Fruit fly (Drosophila melanogaster) whole organism, adult: ENCODE measurements around the gene CG34454.

Experiments used
- CG11617 ChIP-seq: fragments of 200-800 bp; sonication (Bioruptor generic); optimal IDR thresholded peaks from 2 replicates; lab custom pipeline; 2017; ENCODE audit warnings: mild to moderate bottlenecking, missing biosample characterization, missing genetic modification reagents, missing genetic modification characterization
- CG12768 ChIP-seq: fragments of 200-800 bp; sonication (Bioruptor generic); optimal IDR thresholded peaks from 2 replicates; lab custom pipeline; 2017; ENCODE audit warnings: missing biosample characterization, missing genetic modification characterization, mild to moderate bottlenecking, moderate library complexity, missing genetic modification reagents
- CG14711 ChIP-seq: fragments of 200-800 bp; sonication (Bioruptor generic); optimal IDR thresholded peaks from 2 replicates; lab custom pipeline; 2018; ENCODE audit warnings: missing biosample characterization, mild to moderate bottlenecking, missing genetic modification characterization, moderate library complexity
- CG1620 ChIP-seq: fragments of 200-800 bp; sonication (Bioruptor generic); optimal IDR thresholded peaks from 2 replicates; lab custom pipeline; 2016; ENCODE audit warnings: missing biosample characterization, missing genetic modification characterization
- CG33017 ChIP-seq: fragments of 200-800 bp; sonication (Bioruptor generic); optimal IDR thresholded peaks from 2 replicates; lab custom pipeline; 2018; ENCODE audit warnings: missing biosample characterization, mild to moderate bottlenecking, missing genetic modification characterization, moderate library complexity
- CG5204 ChIP-seq: fragments of 200-800 bp; sonication (Bioruptor generic); optimal IDR thresholded peaks from 2 replicates; lab custom pipeline; 2016; ENCODE audit warnings: missing biosample characterization, missing genetic modification characterization
- CG7045 ChIP-seq: fragments of 200-800 bp; sonication (Bioruptor generic); optimal IDR thresholded peaks from 2 replicates; lab custom pipeline; 2017; ENCODE audit warnings: missing biosample characterization, mild to moderate bottlenecking, missing genetic modification characterization
- CG7101 ChIP-seq: fragments of 200-800 bp; sonication (Bioruptor generic); optimal IDR thresholded peaks from 2 replicates; lab custom pipeline; 2018; ENCODE audit warnings: missing biosample characterization, mild to moderate bottlenecking, missing genetic modification characterization, moderate library complexity
- Clk ChIP-seq: fragments of 200-800 bp; sonication (Bioruptor generic); optimal IDR thresholded peaks from 2 replicates; lab custom pipeline; 2017; ENCODE audit warnings: missing biosample characterization, missing genetic modification characterization
- Crg-1 ChIP-seq: fragments of 200-800 bp; sonication (Bioruptor generic); optimal IDR thresholded peaks from 2 replicates; lab custom pipeline; 2016; ENCODE audit warnings: missing biosample characterization, missing genetic modification characterization
- Hr96 ChIP-seq: fragments of 200-800 bp; sonication (Bioruptor generic); optimal IDR thresholded peaks from 2 replicates; lab custom pipeline; 2016; ENCODE audit warnings: missing biosample characterization, missing genetic modification characterization
- Mnt ChIP-seq: fragments of 200-800 bp; sonication (Bioruptor generic); optimal IDR thresholded peaks from 2 replicates; lab custom pipeline; 2016; ENCODE audit warnings: missing biosample characterization, mild to moderate bottlenecking, missing genetic modification characterization
- bab1 ChIP-seq: fragments of 200-800 bp; sonication (Bioruptor generic); optimal IDR thresholded peaks from 3 replicates; lab custom pipeline; 2019; ENCODE audit warnings: missing biosample characterization, mild to moderate bottlenecking, missing genetic modification characterization, moderate library complexity
- cic ChIP-seq: fragments of 200-800 bp; sonication (Bioruptor generic); optimal IDR thresholded peaks from 2 replicates; lab custom pipeline; 2017; ENCODE audit warnings: missing biosample characterization, mild to moderate bottlenecking, missing genetic modification characterization, moderate library complexity
- cnc ChIP-seq, 2 experiments: fragments of >200 bp; optimal IDR thresholded peaks; 2 replicates each; lab custom pipeline; 2017
- kay ChIP-seq: fragments of 200-800 bp; sonication (Bioruptor generic); peaks from one replicate; lab custom pipeline; 2016; ENCODE audit warnings: missing biosample characterization, missing genetic modification characterization, borderline replicate concordance
- ovo ChIP-seq: fragments of 200-800 bp; sonication (Bioruptor generic); optimal IDR thresholded peaks from 2 replicates; lab custom pipeline; 2016; ENCODE audit warnings: missing biosample characterization, missing genetic modification characterization
- pad ChIP-seq: fragments of 200-800 bp; sonication (Bioruptor generic); optimal IDR thresholded peaks from 3 replicates; lab custom pipeline; 2017; ENCODE audit warnings: missing biosample characterization, missing genetic modification characterization, mild to moderate bottlenecking, moderate library complexity, missing genetic modification reagents
- tj ChIP-seq: fragments of 200-800 bp; sonication (Bioruptor generic); optimal IDR thresholded peaks from 3 replicates; lab custom pipeline; 2017; ENCODE audit warnings: missing biosample characterization, mild to moderate bottlenecking, missing genetic modification characterization, moderate library complexity
- toe ChIP-seq: fragments of 200-800 bp; sonication (Bioruptor generic); optimal IDR thresholded peaks from 2 replicates; lab custom pipeline; 2016; ENCODE audit warnings: missing biosample characterization, missing genetic modification characterization

Gene CG34454

dm6 chr3L:232267-232666, at the start of gene CG34454:
TSS of gene CG34454 (minus strand) at chr3L:232350.
- TF ChIP-seq CG7101, result no peak
- TF ChIP-seq CG33017 (tag; lab: Kevin White, UChicago), result no peak
- TF ChIP-seq CG11617, result no peak

- TF ChIP-seq bab1 (GFP tag; lab: Kevin White, UChicago), result no peak
- no peak for TF ChIP-seq CG1620
- no peak for TF ChIP-seq CG33017 (tag; lab: Kevin White, UChicago)
- TF ChIP-seq tj (GFP tag; lab: Kevin White, UChicago), result no peak
- no peak for TF ChIP-seq cic (GFP tag; lab: Kevin White, UChicago)
- no peak for TF ChIP-seq CG12768 (GFP tag; lab: Kevin White, UChicago)
- peak; percentile 25 for TF ChIP-seq Mnt (GFP tag; lab: Kevin White, UChicago)
These were observed 44.8 kb upstream of the CG34454 start, which contains the start of gene RhoGEF3 for dm6 chr3L:276736-277487. TSS of gene RhoGEF3 (plus strand) at chr3L:277437.

- TF ChIP-seq CG33017 (tag; lab: Kevin White, UChicago) (no peak), CG14711 (tag; lab: Kevin White, UChicago) (no peak), CG7101 (no peak), CG1620 (no peak), pad (GFP tag; lab: Kevin White, UChicago) (no peak), cnc (optimal IDR thresholded peaks at IDR 0.05; lab: Kevin White, UChicago) (no peak), cic (GFP tag; lab: Kevin White, UChicago) (no peak), CG7045 (GFP tag; lab: Kevin White, UChicago) (no peak), kay (GFP tag; lab: Kevin White, UChicago) (no peak), bab1 (GFP tag; lab: Kevin White, UChicago) (no peak), Hr96 (GFP tag; lab: Kevin White, UChicago) (no peak), Clk (GFP tag; lab: Kevin White, UChicago) (no peak), CG5204 (GFP tag; lab: Kevin White, UChicago) (no peak)
These were observed 42.7 kb upstream of the CG34454 start, which contains the start of gene ttm2 for dm6 chr3L:274855-275254. TSS of gene ttm2 (plus strand) at chr3L:275155.

- no peak for TF ChIP-seq CG1620
- no peak for TF ChIP-seq Hr96 (GFP tag; lab: Kevin White, UChicago)
- TF ChIP-seq CG14711 (tag; lab: Kevin White, UChicago), result no peak
- TF ChIP-seq Crg-1 (GFP tag; lab: Kevin White, UChicago), result no peak
- TF ChIP-seq Clk (GFP tag; lab: Kevin White, UChicago), result no peak
- TF ChIP-seq bab1 (GFP tag; lab: Kevin White, UChicago), result no peak
- TF ChIP-seq pad (GFP tag; lab: Kevin White, UChicago), result no peak
- no peak for TF ChIP-seq cic (GFP tag; lab: Kevin White, UChicago)
- no peak for TF ChIP-seq cnc (optimal IDR thresholded peaks at IDR 0.05; lab: Kevin White, UChicago)
- TF ChIP-seq CG12768 (GFP tag; lab: Kevin White, UChicago), result no peak
- TF ChIP-seq CG7101, result no peak
- no peak for TF ChIP-seq toe (GFP tag; lab: Kevin White, UChicago)
- TF ChIP-seq CG33017 (tag; lab: Kevin White, UChicago), result no peak
- no peak for TF ChIP-seq tj (GFP tag; lab: Kevin White, UChicago)
- no peak for TF ChIP-seq CG5204 (GFP tag; lab: Kevin White, UChicago)
- TF ChIP-seq Mnt (GFP tag; lab: Kevin White, UChicago), result no peak
These were observed 41.1 kb upstream of the CG34454 start, which contains the start of gene CG32845 for dm6 chr3L:273291-273690. TSS of gene CG32845 (minus strand) at chr3L:273391.

- TF ChIP-seq CG1620 (no peak), bab1 (GFP tag; lab: Kevin White, UChicago) (peak; percentile 13)
These were observed 39.5 kb upstream of the CG34454 start for dm6 chr3L:271501-272249.

dm6 chr3L:270760-271500, 38.8 kb upstream of the CG34454 start, which contains the start of gene miple2:
TSS of gene miple2 (plus strand) at chr3L:271200.
- TF ChIP-seq Hr96 (GFP tag; lab: Kevin White, UChicago), result no peak
- TF ChIP-seq CG7045 (GFP tag; lab: Kevin White, UChicago), result no peak
- TF ChIP-seq Crg-1 (GFP tag; lab: Kevin White, UChicago), result no peak
- TF ChIP-seq pad (GFP tag; lab: Kevin White, UChicago), result peak; percentile 27
- no peak for TF ChIP-seq toe (GFP tag; lab: Kevin White, UChicago)
- no peak for TF ChIP-seq bab1 (GFP tag; lab: Kevin White, UChicago)
- no peak for TF ChIP-seq CG1620
- no peak for TF ChIP-seq CG33017 (tag; lab: Kevin White, UChicago)
- TF ChIP-seq CG11617, result peak; percentile 14
- no peak for TF ChIP-seq CG14711 (tag; lab: Kevin White, UChicago)
- TF ChIP-seq CG12768 (GFP tag; lab: Kevin White, UChicago), result no peak
- no peak for TF ChIP-seq CG5204 (GFP tag; lab: Kevin White, UChicago)
- no peak for TF ChIP-seq Mnt (GFP tag; lab: Kevin White, UChicago)
- TF ChIP-seq cic (GFP tag; lab: Kevin White, UChicago), result peak; percentile 1
- peak; percentile 50 to 70 for TF ChIP-seq cnc (optimal IDR thresholded peaks at IDR 0.05; lab: Kevin White, UChicago)
- TF ChIP-seq ovo (GFP tag; lab: Kevin White, UChicago), result no peak
- TF ChIP-seq Clk (GFP tag; lab: Kevin White, UChicago), result no peak
- TF ChIP-seq kay (GFP tag; lab: Kevin White, UChicago), result no peak
- TF ChIP-seq tj (GFP tag; lab: Kevin White, UChicago), result peak; percentile 68
- TF ChIP-seq CG7101, result peak; percentile 10
